Worm (Caenorhabditis elegans) whole organism, L4 larva: ENCODE results near the gene lgc-47.

Source experiments
- D1046.2 ChIP-seq: fragments of 200-800 bp; sonication (Bioruptor generic); IDR thresholded peaks from 2 replicates; pipeline ENCODE4 v1.3.6; 2022; ENCODE audit warnings: missing genetic modification characterization, missing compliant biosample characterization
- F26F4.8 ChIP-seq: fragments of 200-800 bp; sonication (Bioruptor generic); conservative IDR thresholded peaks from 2 replicates; pipeline ENCODE4 v1.3.6; 2022; ENCODE audit warnings: missing genetic modification characterization, missing compliant biosample characterization
- F44E2.7 ChIP-seq: fragments of 200-800 bp; sonication (Bioruptor generic); IDR thresholded peaks from 2 replicates; pipeline ENCODE4 v2.1.2; 2022; ENCODE audit warnings: missing genetic modification characterization, missing compliant biosample characterization
- Y5F2A.4 ChIP-seq: fragments of 200-800 bp; sonication (Bioruptor generic); optimal IDR thresholded peaks from 2 replicates; lab custom pipeline; 2018; ENCODE audit warnings: mild to moderate bottlenecking, missing genetic modification characterization, missing compliant biosample characterization
- aha-1 ChIP-seq: fragments of 150-350 bp; peaks from one replicate; lab custom pipeline; 2014; ENCODE audit warnings: missing biosample characterization, missing genetic modification characterization
- arid-1 ChIP-seq: fragments of 200-800 bp; sonication (Bioruptor generic); conservative IDR thresholded peaks from 2 replicates; pipeline ENCODE4 v1.3.6; 2022; ENCODE audit warnings: missing genetic modification reagents, missing genetic modification characterization, missing compliant biosample characterization
- attf-4 ChIP-seq: sonication (generic microtip); optimal IDR thresholded peaks from 3 replicates; lab custom pipeline; 2017; ENCODE audit warnings: missing biosample characterization, missing genetic modification characterization
- ceh-20 ChIP-seq: fragments of 200-800 bp; sonication (Bioruptor generic); IDR thresholded peaks from 2 replicates; pipeline ENCODE4 v1.3.6; 2022; ENCODE audit warnings: missing genetic modification reagents, missing genetic modification characterization, missing compliant biosample characterization
- ceh-28 ChIP-seq: fragments of 150-350 bp; optimal IDR thresholded peaks from 2 replicates; lab custom pipeline; 2014; ENCODE audit warnings: missing biosample characterization, missing genetic modification reagents, missing genetic modification characterization
- ceh-44 ChIP-seq: fragments of 200-800 bp; sonication (Bioruptor generic); IDR thresholded peaks from 2 replicates; pipeline ENCODE4 v1.3.6; 2022; ENCODE audit warnings: missing genetic modification reagents, missing genetic modification characterization, missing compliant biosample characterization
- ceh-62 ChIP-seq: sonication (generic microtip); optimal IDR thresholded peaks from 2 replicates; lab custom pipeline; 2017; ENCODE audit warnings: missing biosample characterization, missing genetic modification characterization
- daf-16 ChIP-seq, 3 experiments: sonication (generic microtip); optimal IDR thresholded peaks; 2 replicates each; lab custom pipeline; 2016 to 2017; ENCODE audit warnings: missing genetic modification characterization in 3 of 3, missing genetic modification reagents in 3 of 3, mild to moderate bottlenecking in 2 of 3, missing compliant biosample characterization in 2 of 3, missing biosample characterization in 1 of 3, moderate library complexity in 1 of 3
- daf-19 ChIP-seq: fragments of 200-800 bp; sonication (Bioruptor generic); conservative IDR thresholded peaks from 2 replicates; pipeline ENCODE4 v1.3.6; 2022; ENCODE audit warnings: missing genetic modification characterization, missing compliant biosample characterization
- dmd-6 ChIP-seq: fragments of 200-800 bp; sonication (Bioruptor generic); IDR thresholded peaks from 2 replicates; pipeline ENCODE4 v1.3.6; 2022; ENCODE audit warnings: missing genetic modification reagents, missing genetic modification characterization, missing compliant biosample characterization
- dmd-8 ChIP-seq: fragments of 200-800 bp; sonication (Bioruptor generic); IDR thresholded peaks from 2 replicates; pipeline ENCODE4 v1.3.6; 2022; ENCODE audit warnings: missing genetic modification characterization, missing compliant biosample characterization
- dpl-1 ChIP-seq: fragments of 150-350 bp; optimal IDR thresholded peaks from 2 replicates; lab custom pipeline; 2014; ENCODE audit warnings: missing biosample characterization, missing genetic modification reagents, missing genetic modification characterization
- dve-1 ChIP-seq: sonication (generic microtip); optimal IDR thresholded peaks from 2 replicates; lab custom pipeline; 2017; ENCODE audit warnings: antibody characterized with exemption, mild to moderate bottlenecking, missing genetic modification characterization, missing compliant biosample characterization; ENCODE audit not compliant: insufficient read depth
- hlh-11 ChIP-seq: fragments of 200-800 bp; sonication (Bioruptor generic); optimal IDR thresholded peaks from 2 replicates; lab custom pipeline; 2018; ENCODE audit warnings: mild to moderate bottlenecking, missing genetic modification characterization, missing compliant biosample characterization
- hlh-30 ChIP-seq: sonication (generic microtip); optimal IDR thresholded peaks from 2 replicates; lab custom pipeline; 2017; ENCODE audit warnings: antibody characterized with exemption, mild to moderate bottlenecking, missing genetic modification characterization, missing compliant biosample characterization; ENCODE audit not compliant: insufficient read depth
- hmg-1.1 ChIP-seq: fragments of 200-800 bp; sonication (Bioruptor generic); IDR thresholded peaks from 2 replicates; pipeline ENCODE4 v1.3.6; 2022; ENCODE audit warnings: missing genetic modification reagents, missing genetic modification characterization, missing compliant biosample characterization
- lin-29 ChIP-seq: fragments of 200-800 bp; sonication (Bioruptor generic); IDR thresholded peaks from 2 replicates; pipeline ENCODE4 v1.3.6; 2022; ENCODE audit warnings: missing genetic modification reagents, missing genetic modification characterization, missing compliant biosample characterization
- lin-38 ChIP-seq: fragments of 200-800 bp; sonication (Bioruptor generic); IDR thresholded peaks from 2 replicates; pipeline ENCODE4 v1.3.6; 2022; ENCODE audit warnings: missing genetic modification reagents, missing genetic modification characterization, missing compliant biosample characterization
- mdl-1 ChIP-seq, 2 experiments: fragments of 150-350 bp in 1 of 2; sonication (generic microtip) in 1 of 2; optimal IDR thresholded peaks; 2 replicates each; lab custom pipeline; 2014 to 2017; ENCODE audit warnings: missing biosample characterization in 2 of 2, missing genetic modification characterization in 2 of 2
- mep-1 ChIP-seq: fragments of 150-350 bp; sonication (generic microtip); optimal IDR thresholded peaks from 3 replicates; lab custom pipeline; 2014; ENCODE audit warnings: missing biosample characterization, missing genetic modification characterization
- mes-2 ChIP-seq: sonication (generic microtip); optimal IDR thresholded peaks from 2 replicates; lab custom pipeline; 2016; ENCODE audit warnings: missing genotype, mild to moderate bottlenecking, missing genetic modification characterization, missing compliant biosample characterization; ENCODE audit not compliant: poor library complexity, severe bottlenecking
- mxl-3 ChIP-seq: fragments of 200-800 bp; sonication (Bioruptor generic); optimal IDR thresholded peaks from 2 replicates; lab custom pipeline; 2018; ENCODE audit warnings: mild to moderate bottlenecking, missing genetic modification characterization, missing compliant biosample characterization
- nhr-11 ChIP-seq: fragments of 150-350 bp; optimal IDR thresholded peaks from 2 replicates; lab custom pipeline; 2014; ENCODE audit warnings: missing biosample characterization, missing genetic modification characterization
- nhr-25 ChIP-seq: sonication (generic microtip); optimal IDR thresholded peaks from 2 replicates; lab custom pipeline; 2017; ENCODE audit warnings: missing genetic modification characterization, mild to moderate bottlenecking, missing compliant biosample characterization, antibody characterized with exemption, moderate library complexity, borderline replicate concordance; ENCODE audit not compliant: insufficient read depth
- nhr-28 ChIP-seq: fragments of 150-350 bp; optimal IDR thresholded peaks from 2 replicates; lab custom pipeline; 2014; ENCODE audit warnings: missing biosample characterization, missing genetic modification characterization
- nhr-6 ChIP-seq: fragments of 150-350 bp; optimal IDR thresholded peaks from 2 replicates; lab custom pipeline; 2014; ENCODE audit warnings: missing biosample characterization, missing genetic modification characterization
- pha-4 ChIP-seq, 2 experiments: fragments of 150-350 bp in 1 of 2; fragments of 200-800 bp in 1 of 2; sonication (Bioruptor generic) in 1 of 2; IDR thresholded peaks in 1 of 2; optimal IDR thresholded peaks in 1 of 2; 2 replicates each; pipeline versions ENCODE4 v1.3.6 to Lab custom; 2014 to 2022; ENCODE audit warnings: missing genetic modification characterization in 2 of 2, missing genetic modification reagents in 2 of 2, missing biosample characterization in 1 of 2, missing compliant biosample characterization in 1 of 2
- php-3 ChIP-seq: fragments of 200-800 bp; sonication (Bioruptor generic); IDR thresholded peaks from 2 replicates; pipeline ENCODE4 v1.3.6; 2022; ENCODE audit warnings: missing genetic modification reagents, missing genetic modification characterization, missing compliant biosample characterization
- pqm-1 ChIP-seq: sonication (generic microtip); optimal IDR thresholded peaks from 2 replicates; lab custom pipeline; 2017; ENCODE audit warnings: missing biosample characterization, missing genetic modification characterization
- rbr-2 ChIP-seq: sonication (generic microtip); optimal IDR thresholded peaks from 2 replicates; lab custom pipeline; 2016; ENCODE audit warnings: missing genotype, missing genetic modification characterization, missing compliant biosample characterization
- spr-1 ChIP-seq: sonication (generic microtip); optimal IDR thresholded peaks from 2 replicates; lab custom pipeline; 2016; ENCODE audit warnings: mild to moderate bottlenecking, missing genetic modification characterization, missing compliant biosample characterization
- unc-62 ChIP-seq, 3 experiments: fragments of 150-350 bp in 1 of 3; sonication (generic microtip); optimal IDR thresholded peaks in 2 of 3; peaks in 1 of 3; 1 replicate in 1 of 3; 2 replicates in 2 of 3; lab custom pipeline; 2014 to 2017; ENCODE audit warnings: missing biosample characterization in 3 of 3, missing genetic modification characterization in 3 of 3, missing genetic modification reagents in 3 of 3, missing genotype in 1 of 3
- vab-7 ChIP-seq: fragments of 200-800 bp; sonication (Bioruptor generic); IDR thresholded peaks from 2 replicates; pipeline ENCODE4 v1.3.6; 2022; ENCODE audit warnings: missing genetic modification reagents, missing genetic modification characterization, missing compliant biosample characterization
- zag-1 ChIP-seq: fragments of 150-350 bp; optimal IDR thresholded peaks from 2 replicates; lab custom pipeline; 2014; ENCODE audit warnings: missing biosample characterization, missing genetic modification characterization

Gene lgc-47

DNA sequence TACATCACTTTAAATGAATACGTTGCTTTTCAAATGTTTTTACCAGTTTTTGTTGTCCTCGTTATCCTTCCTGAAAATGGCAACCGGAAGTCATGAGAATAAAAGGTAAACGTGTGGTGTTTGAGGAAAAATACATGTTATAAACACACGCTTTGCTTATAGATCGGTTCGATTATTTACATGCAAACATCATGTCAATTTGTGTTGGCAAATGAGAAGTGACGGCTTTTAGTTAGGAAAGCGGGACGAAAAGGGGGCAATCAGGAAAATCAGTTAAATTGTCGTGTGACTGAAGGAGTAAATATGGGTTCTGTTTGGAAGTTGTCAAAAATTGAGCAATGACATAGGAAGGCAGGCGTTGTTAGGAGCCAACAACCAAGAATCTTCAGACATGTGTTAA is 23.8 kb upstream of the lgc-47 start, which contains the start of gene rrc-1:
TSS of gene rrc-1 (minus strand) at position 74 of the 400 bp plus-strand sequence.
- TF ChIP-seq daf-19 (GFP tag; lab: Robert Waterston, UW) (no peak), daf-16 (GFP tag; optimal IDR thresholded peaks at IDR 0.05; lab: Kevin White, UChicago) (no peak), daf-16 (tag; optimal IDR thresholded peaks at IDR 0.05; lab: Kevin White, UChicago) (no peak), aha-1 (peak; percentile 94), ceh-20 (GFP tag; lab: Robert Waterston, UW) (0 out of 2 replicates have a peak, but pooled peaks have one; percentile 16), unc-62 (GFP tag; optimal IDR thresholded peaks at IDR 0.05 in 1 of 2; lab: Kevin White, UChicago) (peak in 1 of 2 experiments; percentile 70), unc-62 (tag; optimal IDR thresholded peaks at IDR 0.05; lab: Kevin White, UChicago) (no peak)

DNA sequence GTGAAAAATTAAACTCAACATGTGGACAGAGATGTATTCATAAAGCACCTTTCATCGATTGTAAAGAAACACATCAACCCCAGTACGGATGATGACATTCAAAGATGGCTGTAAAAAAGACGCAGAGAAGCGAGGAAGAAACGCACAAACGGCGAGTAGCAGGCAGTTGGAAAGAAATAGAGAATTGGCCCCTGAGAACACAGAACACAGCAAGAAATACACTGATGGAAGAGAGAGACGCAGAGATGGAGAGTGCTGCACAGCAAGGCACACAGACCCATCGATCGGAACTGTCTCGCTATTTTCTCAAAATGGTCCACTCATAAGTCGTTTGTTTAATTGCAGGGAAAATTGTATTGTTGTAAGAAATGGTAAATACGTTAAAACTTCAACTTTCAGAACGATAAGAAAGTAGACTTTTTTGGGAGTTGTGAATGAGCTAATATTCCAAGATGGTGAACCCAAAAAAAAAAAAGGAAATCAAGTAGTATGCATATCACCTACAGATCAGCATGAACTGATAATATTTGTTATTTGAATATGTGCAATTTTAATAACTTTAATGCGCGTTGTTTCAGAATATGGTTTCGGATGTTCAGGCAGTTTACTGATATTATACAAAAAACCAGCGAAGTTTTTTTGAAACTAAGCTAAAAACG is 15.3 kb upstream of the lgc-47 start:
- TF ChIP-seq zag-1 (tag; lab: Kevin White, UChicago) (no peak), F26F4.8 (GFP tag; lab: Robert Waterston, UW) (no peak), spr-1 (tag; lab: Kevin White, UChicago) (no peak), dmd-6 (GFP tag; lab: Robert Waterston, UW) (peak; percentile 70), lin-29 (GFP tag; lab: Robert Waterston, UW) (no peak), nhr-28 (peak; percentile 45), mep-1 (tag; lab: Kevin White, UChicago) (peak; percentile 85), Y5F2A.4 (no peak), mxl-3 (GFP tag; lab: Kevin White, UChicago) (peak; percentile 40), daf-16 (GFP tag; optimal IDR thresholded peaks at IDR 0.05; lab: Kevin White, UChicago) (no peak), daf-16 (tag; optimal IDR thresholded peaks at IDR 0.05; lab: Kevin White, UChicago) (peak; percentile 77), ceh-28 (peak; percentile 38), arid-1 (GFP tag; lab: Robert Waterston, UW) (0 out of 2 replicates have a peak, but pooled peaks have one; percentile 43), mdl-1 (tag; optimal IDR thresholded peaks at IDR 0.05; lab: Kevin White, UChicago) (peak in 1 of 2 experiments; percentile 76), mes-2 (tag; lab: Kevin White, UChicago) (peak; percentile 74), nhr-6 (tag; lab: Kevin White, UChicago) (peak; percentile 42), lin-38 (no peak), D1046.2 (GFP tag; lab: Robert Waterston, UW) (no peak), php-3 (GFP tag; lab: Robert Waterston, UW) (0 out of 2 replicates have a peak, but pooled peaks have one; percentile 15), hmg-1.1 (peak; percentile 82), pha-4 (GFP tag; IDR thresholded peaks at IDR 0.05; lab: Robert Waterston, UW) (no peak), pha-4 (tag; optimal IDR thresholded peaks at IDR 0.05; lab: Kevin White, UChicago) (peak; percentile 72), ceh-44 (GFP tag; lab: Robert Waterston, UW) (no peak), hlh-11 (tag; lab: Kevin White, UChicago) (peak; percentile 80), F44E2.7 (GFP tag; lab: Robert Waterston, UW) (no peak), nhr-11 (tag; lab: Kevin White, UChicago) (peak; percentile 20), dve-1 (peak; percentile 86), hlh-30 (tag; lab: Kevin White, UChicago) (peak; percentile 61), pqm-1 (tag; lab: Kevin White, UChicago) (peak; percentile 33), vab-7 (no peak), nhr-25 (tag; lab: Kevin White, UChicago) (peak; percentile 59), rbr-2 (tag; lab: Kevin White, UChicago) (peak; percentile 75), unc-62 (GFP tag; optimal IDR thresholded peaks at IDR 0.05 in 1 of 2; lab: Kevin White, UChicago) (peak in 1 of 2 experiments; percentile 93), unc-62 (tag; optimal IDR thresholded peaks at IDR 0.05; lab: Kevin White, UChicago) (no peak), ceh-62 (no peak), dmd-8 (no peak), dpl-1 (peak; percentile 23), attf-4 (tag; lab: Kevin White, UChicago) (no peak)
- TF ChIP-seq, all 104 proteins: peak for 22
